Worm (Caenorhabditis elegans) whole organism, L1 larva: ENCODE results near the gene K05D4.9.

ENCODE experiments used
- alr-1 ChIP-seq: fragments of 200-800 bp; sonication (Bioruptor generic); optimal IDR thresholded peaks from 2 replicates; lab custom pipeline; 2018; ENCODE audit warnings: borderline replicate concordance, mild to moderate bottlenecking, missing genetic modification characterization, missing compliant biosample characterization
- ama-1 ChIP-seq: fragments of 150-350 bp; optimal IDR thresholded peaks from 2 replicates; lab custom pipeline; 2014
- ceh-63 ChIP-seq: fragments of 200-800 bp; sonication (Bioruptor generic); optimal IDR thresholded peaks from 2 replicates; lab custom pipeline; 2018; ENCODE audit warnings: mild to moderate bottlenecking, missing genetic modification characterization, missing compliant biosample characterization
- ceh-8 ChIP-seq: fragments of 200-800 bp; sonication (Bioruptor generic); optimal IDR thresholded peaks from 2 replicates; lab custom pipeline; 2018; ENCODE audit warnings: mild to moderate bottlenecking, missing genetic modification characterization, moderate library complexity, missing compliant biosample characterization
- ceh-88 ChIP-seq: fragments of 200-800 bp; sonication (Bioruptor generic); IDR thresholded peaks from 2 replicates; pipeline ENCODE4 v1.3.6; 2022; ENCODE audit warnings: missing genetic modification characterization, missing compliant biosample characterization
- ceh-90 ChIP-seq: sonication (generic microtip); optimal IDR thresholded peaks from 2 replicates; lab custom pipeline; 2016; ENCODE audit warnings: missing genetic modification characterization, missing compliant biosample characterization
- ces-1 ChIP-seq: fragments of 150-350 bp; optimal IDR thresholded peaks from 2 replicates; lab custom pipeline; 2014; ENCODE audit warnings: missing biosample characterization, missing genetic modification reagents, missing genetic modification characterization
- dsc-1 ChIP-seq: sonication (generic microtip); optimal IDR thresholded peaks from 2 replicates; lab custom pipeline; 2016; ENCODE audit warnings: mild to moderate bottlenecking, missing genetic modification characterization, missing compliant biosample characterization
- efl-1 ChIP-seq, 4 experiments: fragments of 150-350 bp; optimal IDR thresholded peaks in 3 of 4; peaks in 1 of 4; 1 replicate in 1 of 4; 2 replicates in 3 of 4; lab custom pipeline; 2014; ENCODE audit warnings: missing biosample characterization in 2 of 4, missing genetic modification characterization in 2 of 4, missing genetic modification reagents in 2 of 4
- egl-13 ChIP-seq: sonication (generic microtip); optimal IDR thresholded peaks from 2 replicates; lab custom pipeline; 2016; ENCODE audit warnings: missing genotype, missing genetic modification reagents, missing genetic modification characterization, missing compliant biosample characterization
- egl-27 ChIP-seq, 2 experiments: fragments of 150-350 bp in 1 of 2; sonication (generic microtip); optimal IDR thresholded peaks; 3 replicates each; lab custom pipeline; 2017 to 2018; ENCODE audit warnings: missing biosample characterization in 2 of 2, missing genetic modification characterization in 2 of 2, missing genetic modification reagents in 2 of 2
- elt-2 ChIP-seq: sonication (generic microtip); optimal IDR thresholded peaks from 2 replicates; lab custom pipeline; 2016; ENCODE audit warnings: missing genetic modification characterization, mild to moderate bottlenecking, inconsistent platforms, missing compliant biosample characterization, missing genetic modification reagents
- ets-5 ChIP-seq: fragments of 200-800 bp; sonication (Bioruptor generic); IDR thresholded peaks from 2 replicates; pipeline ENCODE4 v1.3.6; 2022; ENCODE audit warnings: missing genetic modification characterization, missing compliant biosample characterization
- fkh-10 ChIP-seq: sonication (generic microtip); optimal IDR thresholded peaks from 2 replicates; lab custom pipeline; 2017; ENCODE audit warnings: missing biosample characterization, missing genetic modification reagents, missing genetic modification characterization
- grh-1 ChIP-seq: fragments of 200-800 bp; sonication (Bioruptor generic); IDR thresholded peaks from 2 replicates; pipeline ENCODE4 v1.3.6; 2022; ENCODE audit warnings: missing genetic modification reagents, missing genetic modification characterization, missing compliant biosample characterization
- hlh-4 ChIP-seq: sonication (generic microtip); optimal IDR thresholded peaks from 2 replicates; lab custom pipeline; 2016; ENCODE audit warnings: mild to moderate bottlenecking, missing genetic modification characterization, missing compliant biosample characterization
- irx-1 ChIP-seq: sonication (generic microtip); optimal IDR thresholded peaks from 2 replicates; lab custom pipeline; 2016; ENCODE audit warnings: missing genetic modification characterization, missing compliant biosample characterization
- jun-1 ChIP-seq: fragments of 150-350 bp; optimal IDR thresholded peaks from 2 replicates; lab custom pipeline; 2014; ENCODE audit warnings: missing biosample characterization, missing genetic modification reagents, missing genetic modification characterization
- lsy-2 ChIP-seq, 2 experiments: fragments of 150-350 bp; optimal IDR thresholded peaks; 2 replicates each; lab custom pipeline; 2014; ENCODE audit warnings: missing biosample characterization in 2 of 2, missing genetic modification characterization in 2 of 2
- mdl-1 ChIP-seq, 2 experiments: fragments of 150-350 bp; optimal IDR thresholded peaks; 2 replicates each; lab custom pipeline; 2014 to 2017; ENCODE audit warnings: missing biosample characterization in 2 of 2, missing genetic modification characterization in 2 of 2, inconsistent platforms in 1 of 2
- mep-1 ChIP-seq: fragments of 150-350 bp; optimal IDR thresholded peaks from 2 replicates; lab custom pipeline; 2014; ENCODE audit warnings: missing biosample characterization, missing genetic modification characterization
- nhr-11 ChIP-seq: fragments of 150-350 bp; optimal IDR thresholded peaks from 2 replicates; lab custom pipeline; 2014; ENCODE audit warnings: missing biosample characterization, missing genetic modification characterization
- nhr-19 ChIP-seq: fragments of 200-800 bp; sonication (Bioruptor generic); conservative IDR thresholded peaks from 2 replicates; pipeline ENCODE4 v1.3.6; 2022; ENCODE audit warnings: missing genetic modification characterization, missing compliant biosample characterization
- nhr-28 ChIP-seq: fragments of 150-350 bp; optimal IDR thresholded peaks from 2 replicates; lab custom pipeline; 2014; ENCODE audit warnings: missing biosample characterization, missing genetic modification characterization
- nhr-47 ChIP-seq: sonication (generic microtip); optimal IDR thresholded peaks from 2 replicates; lab custom pipeline; 2016; ENCODE audit warnings: mild to moderate bottlenecking, missing genetic modification characterization, moderate library complexity, missing compliant biosample characterization
- nhr-77 ChIP-seq: fragments of 150-350 bp; optimal IDR thresholded peaks from 2 replicates; lab custom pipeline; 2014; ENCODE audit warnings: missing biosample characterization, missing genetic modification characterization
- nhr-90 ChIP-seq: sonication (generic microtip); optimal IDR thresholded peaks from 2 replicates; lab custom pipeline; 2016; ENCODE audit warnings: mild to moderate bottlenecking, missing genetic modification characterization, missing compliant biosample characterization; ENCODE audit not compliant: poor library complexity
- pax-3 ChIP-seq: fragments of 200-800 bp; sonication (Bioruptor generic); optimal IDR thresholded peaks from 2 replicates; lab custom pipeline; 2018; ENCODE audit warnings: mild to moderate bottlenecking, missing genetic modification characterization, moderate library complexity, missing compliant biosample characterization
- rnt-1 ChIP-seq: sonication (generic microtip); optimal IDR thresholded peaks from 2 replicates; lab custom pipeline; 2016; ENCODE audit warnings: mild to moderate bottlenecking, missing genetic modification characterization, moderate library complexity, missing compliant biosample characterization
- skn-1 ChIP-seq: fragments of 150-350 bp; optimal IDR thresholded peaks from 2 replicates; lab custom pipeline; 2014; ENCODE audit warnings: missing biosample characterization, missing genetic modification characterization
- snu-23 ChIP-seq: sonication (generic microtip); optimal IDR thresholded peaks from 2 replicates; lab custom pipeline; 2016; ENCODE audit warnings: missing genetic modification characterization, missing compliant biosample characterization
- sptf-1 ChIP-seq: fragments of 150-350 bp; optimal IDR thresholded peaks from 2 replicates; lab custom pipeline; 2014; ENCODE audit warnings: missing biosample characterization, missing genetic modification characterization
- swsn-7 ChIP-seq: sonication (generic microtip); optimal IDR thresholded peaks from 2 replicates; lab custom pipeline; 2016; ENCODE audit warnings: missing genetic modification characterization, missing compliant biosample characterization
- unc-30 ChIP-seq: sonication (generic microtip); optimal IDR thresholded peaks from 2 replicates; lab custom pipeline; 2017; ENCODE audit warnings: missing biosample characterization, missing genetic modification characterization
- unc-62 ChIP-seq: fragments of 150-350 bp; optimal IDR thresholded peaks from 2 replicates; lab custom pipeline; 2014; ENCODE audit warnings: missing biosample characterization, missing genetic modification reagents, missing genetic modification characterization
- unc-98 ChIP-seq: fragments of 200-800 bp; sonication (Bioruptor generic); IDR thresholded peaks from 2 replicates; pipeline ENCODE4 v1.3.6; 2022; ENCODE audit warnings: missing genetic modification characterization, missing compliant biosample characterization
- vab-15 ChIP-seq: sonication (generic microtip); optimal IDR thresholded peaks from 2 replicates; lab custom pipeline; 2017; ENCODE audit warnings: missing genotype, mild to moderate bottlenecking, missing genetic modification characterization, missing compliant biosample characterization
- zag-1 ChIP-seq: fragments of 150-350 bp; optimal IDR thresholded peaks from 2 replicates; lab custom pipeline; 2014; ENCODE audit warnings: missing biosample characterization, missing genetic modification characterization

K05D4.9 gene

DNA sequence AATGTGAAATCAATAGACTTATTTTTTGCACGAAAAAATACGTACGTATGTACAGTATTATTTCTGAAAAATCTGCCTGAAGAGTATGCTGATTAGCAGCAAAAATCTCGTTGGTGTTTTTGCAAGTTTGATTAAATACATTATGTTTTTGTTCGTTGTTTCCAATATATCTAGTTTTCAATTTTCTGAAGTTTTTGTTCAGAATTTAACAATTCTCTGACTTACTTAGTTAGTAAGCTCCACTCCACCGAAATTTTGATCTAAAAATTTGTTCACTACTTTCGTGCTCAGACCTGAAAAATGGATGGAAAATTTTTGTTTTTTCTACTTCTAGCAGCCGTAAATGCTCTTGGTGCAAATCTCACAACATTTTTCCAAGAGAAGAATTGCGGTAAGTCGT, 33.3 kb upstream of the K05D4.9 start, which contains the start of gene irld-26:
Gene irld-26, plus strand, starts transcription at position 301 of the 400 bp plus-strand sequence.
- TF ChIP-seq nhr-77 (tag; lab: Kevin White, UChicago) (no peak), grh-1 (no peak), egl-13 (tag; lab: Kevin White, UChicago) (no peak), fkh-10 (no peak), vab-15 (no peak), ceh-8 (no peak), sptf-1 (no peak), egl-27 (tag; optimal IDR thresholded peaks at IDR 0.05; lab: Kevin White, UChicago) (no peak), zag-1 (no peak), dsc-1 (tag; lab: Kevin White, UChicago) (no peak), jun-1 (no peak), nhr-19 (GFP tag; lab: Robert Waterston, UW) (no peak), ama-1 (lab: Kevin White, UChicago) (no peak), nhr-90 (tag; lab: Kevin White, UChicago) (no peak), lsy-2 (tag; optimal IDR thresholded peaks at IDR 0.05; lab: Kevin White, UChicago) (no peak)

DNA sequence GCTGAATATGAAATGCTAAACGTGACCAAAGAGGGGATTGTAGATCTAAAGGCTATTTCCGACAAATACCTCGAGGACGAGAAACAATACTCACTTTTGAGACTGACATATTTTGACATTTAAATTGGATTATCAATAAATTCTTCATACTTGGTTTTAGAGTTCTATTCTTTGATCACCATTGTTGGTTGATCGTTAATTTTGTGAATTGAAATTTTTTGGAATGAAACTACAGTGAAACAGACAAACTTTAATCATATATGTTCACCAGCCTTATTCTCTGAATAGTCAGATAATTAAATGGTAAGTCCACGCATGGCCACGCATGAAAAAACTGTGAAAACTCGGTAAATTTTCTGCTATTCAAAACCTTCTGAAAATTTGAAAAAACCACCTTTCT, 31.0 kb upstream of the K05D4.9 start, which contains the start of gene F11A5.18:
Gene F11A5.18, plus strand, starts transcription at position 301 of the 400 bp plus-strand sequence.
- no peak for TF ChIP-seq unc-62 (GFP tag; lab: Kevin White, UChicago)
- no peak for TF ChIP-seq swsn-7 (tag; lab: Kevin White, UChicago)
- TF ChIP-seq nhr-11 (tag; lab: Kevin White, UChicago): no peak
- no peak for TF ChIP-seq ets-5 (GFP tag; lab: Robert Waterston, UW)
- no peak for TF ChIP-seq skn-1 (tag; lab: Kevin White, UChicago)
- no peak for TF ChIP-seq ceh-88 (GFP tag; lab: Robert Waterston, UW)
- TF ChIP-seq elt-2 (tag; lab: Kevin White, UChicago): no peak
- no peak for TF ChIP-seq mdl-1 (tag; optimal IDR thresholded peaks at IDR 0.05; lab: Kevin White, UChicago)
- no peak for TF ChIP-seq mep-1 (tag; lab: Kevin White, UChicago)
- no peak for TF ChIP-seq rnt-1 (tag; lab: Kevin White, UChicago)
- TF ChIP-seq alr-1 (tag; lab: Kevin White, UChicago): no peak
- no peak for TF ChIP-seq ceh-90 (tag; lab: Kevin White, UChicago)
- TF ChIP-seq ces-1 (GFP tag; lab: Kevin White, UChicago): no peak

DNA sequence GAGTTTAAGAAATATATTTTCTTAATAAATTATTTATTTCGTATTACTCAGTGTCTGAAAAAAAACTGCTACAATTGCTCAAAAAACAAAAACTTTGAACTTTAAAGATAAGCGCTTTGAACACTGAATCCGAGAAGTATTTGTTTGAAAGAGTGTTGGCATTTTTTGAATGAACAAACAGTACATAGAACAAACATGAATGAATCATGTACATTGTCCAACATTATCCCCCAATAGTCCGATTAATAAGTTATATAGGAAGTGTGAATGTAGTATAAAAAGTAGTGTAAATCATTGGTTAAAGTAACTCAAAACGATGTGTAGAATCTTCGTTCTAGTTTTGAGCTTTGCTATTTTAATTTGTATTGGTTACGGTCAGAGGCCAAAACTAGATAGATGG, 30.1 kb upstream of the K05D4.9 start, which contains the start of gene F11A5.17:
Gene F11A5.17, plus strand, starts transcription at position 301 of the 400 bp plus-strand sequence.
- TF ChIP-seq hlh-4 (tag; lab: Kevin White, UChicago) (no peak), unc-30 (tag; lab: Kevin White, UChicago) (no peak), rnt-1 (tag; lab: Kevin White, UChicago) (no peak), nhr-28 (tag; lab: Kevin White, UChicago) (no peak), nhr-47 (tag; lab: Kevin White, UChicago) (no peak), pax-3 (tag; lab: Kevin White, UChicago) (no peak), swsn-7 (tag; lab: Kevin White, UChicago) (no peak), irx-1 (no peak), zag-1 (no peak), efl-1 (optimal IDR thresholded peaks at IDR 0.05; lab: Kevin White, UChicago) (no peak), efl-1 (GFP tag; optimal IDR thresholded peaks at IDR 0.05 in 1 of 2; lab: Kevin White, UChicago) (no peak), ceh-63 (GFP tag; lab: Kevin White, UChicago) (no peak), snu-23 (GFP tag; lab: Kevin White, UChicago) (no peak), elt-2 (tag; lab: Kevin White, UChicago) (no peak), unc-98 (no peak)
